Worm (Caenorhabditis elegans) whole organism, L1 larva: ENCODE data around the gene ads-1.

Source experiments
- C16A3.4 ChIP-seq: fragments of 150-350 bp; optimal IDR thresholded peaks from 2 replicates; lab custom pipeline; 2014; ENCODE audit warnings: missing biosample characterization, missing genetic modification characterization
- F16B12.6 ChIP-seq: fragments of 150-350 bp; optimal IDR thresholded peaks from 2 replicates; lab custom pipeline; 2014; ENCODE audit warnings: missing biosample characterization, missing genetic modification characterization
- alr-1 ChIP-seq: fragments of 200-800 bp; sonication (Bioruptor generic); optimal IDR thresholded peaks from 2 replicates; lab custom pipeline; 2018; ENCODE audit warnings: borderline replicate concordance, mild to moderate bottlenecking, missing genetic modification characterization, missing compliant biosample characterization
- aly-2 ChIP-seq: fragments of 150-350 bp; optimal IDR thresholded peaks from 2 replicates; lab custom pipeline; 2014; ENCODE audit warnings: missing biosample characterization, missing genetic modification characterization
- ama-1 ChIP-seq: fragments of 150-350 bp; optimal IDR thresholded peaks from 2 replicates; lab custom pipeline; 2014
- ceh-63 ChIP-seq: fragments of 200-800 bp; sonication (Bioruptor generic); optimal IDR thresholded peaks from 2 replicates; lab custom pipeline; 2018; ENCODE audit warnings: mild to moderate bottlenecking, missing genetic modification characterization, missing compliant biosample characterization
- ceh-8 ChIP-seq: fragments of 200-800 bp; sonication (Bioruptor generic); optimal IDR thresholded peaks from 2 replicates; lab custom pipeline; 2018; ENCODE audit warnings: mild to moderate bottlenecking, missing genetic modification characterization, moderate library complexity, missing compliant biosample characterization
- ceh-88 ChIP-seq: fragments of 200-800 bp; sonication (Bioruptor generic); IDR thresholded peaks from 2 replicates; pipeline ENCODE4 v1.3.6; 2022; ENCODE audit warnings: missing genetic modification characterization, missing compliant biosample characterization
- ceh-90 ChIP-seq: sonication (generic microtip); optimal IDR thresholded peaks from 2 replicates; lab custom pipeline; 2016; ENCODE audit warnings: missing genetic modification characterization, missing compliant biosample characterization
- dpl-1 ChIP-seq, 3 experiments: fragments of 150-350 bp in 2 of 3; sonication (generic microtip) in 1 of 3; optimal IDR thresholded peaks; 2 replicates each; lab custom pipeline; 2014 to 2017; ENCODE audit warnings: missing biosample characterization in 3 of 3, missing genetic modification characterization in 3 of 3, missing genetic modification reagents in 3 of 3
- efl-1 ChIP-seq, 4 experiments: fragments of 150-350 bp; optimal IDR thresholded peaks in 3 of 4; peaks in 1 of 4; 1 replicate in 1 of 4; 2 replicates in 3 of 4; lab custom pipeline; 2014; ENCODE audit warnings: missing biosample characterization in 2 of 4, missing genetic modification characterization in 2 of 4, missing genetic modification reagents in 2 of 4
- egl-27 ChIP-seq, 2 experiments: fragments of 150-350 bp in 1 of 2; sonication (generic microtip); optimal IDR thresholded peaks; 3 replicates each; lab custom pipeline; 2017 to 2018; ENCODE audit warnings: missing biosample characterization in 2 of 2, missing genetic modification characterization in 2 of 2, missing genetic modification reagents in 2 of 2
- elt-2 ChIP-seq: sonication (generic microtip); optimal IDR thresholded peaks from 2 replicates; lab custom pipeline; 2016; ENCODE audit warnings: missing genetic modification characterization, mild to moderate bottlenecking, inconsistent platforms, missing compliant biosample characterization, missing genetic modification reagents
- ets-5 ChIP-seq: fragments of 200-800 bp; sonication (Bioruptor generic); IDR thresholded peaks from 2 replicates; pipeline ENCODE4 v1.3.6; 2022; ENCODE audit warnings: missing genetic modification characterization, missing compliant biosample characterization
- fkh-4 ChIP-seq: sonication (generic microtip); optimal IDR thresholded peaks from 2 replicates; lab custom pipeline; 2016; ENCODE audit warnings: missing compliant biosample characterization, missing genetic modification characterization, borderline replicate concordance
- fkh-8 ChIP-seq: sonication (generic microtip); optimal IDR thresholded peaks from 2 replicates; lab custom pipeline; 2016; ENCODE audit warnings: mild to moderate bottlenecking, missing genetic modification characterization, missing compliant biosample characterization
- fos-1 ChIP-seq: fragments of 150-350 bp; optimal IDR thresholded peaks from 2 replicates; lab custom pipeline; 2014; ENCODE audit warnings: missing biosample characterization, missing genetic modification characterization
- hlh-17 ChIP-seq: fragments of 200-800 bp; sonication (Bioruptor generic); optimal IDR thresholded peaks from 2 replicates; lab custom pipeline; 2018; ENCODE audit warnings: missing genetic modification characterization, mild to moderate bottlenecking, missing compliant biosample characterization, moderate library complexity, borderline replicate concordance
- hlh-4 ChIP-seq: sonication (generic microtip); optimal IDR thresholded peaks from 2 replicates; lab custom pipeline; 2016; ENCODE audit warnings: mild to moderate bottlenecking, missing genetic modification characterization, missing compliant biosample characterization
- irx-1 ChIP-seq: sonication (generic microtip); optimal IDR thresholded peaks from 2 replicates; lab custom pipeline; 2016; ENCODE audit warnings: missing genetic modification characterization, missing compliant biosample characterization
- lin-13 ChIP-seq: fragments of 150-350 bp; optimal IDR thresholded peaks from 2 replicates; lab custom pipeline; 2014; ENCODE audit warnings: missing biosample characterization, missing genetic modification reagents, missing genetic modification characterization
- lin-14 ChIP-seq: fragments of 200-800 bp; sonication (Bioruptor generic); optimal IDR thresholded peaks from 2 replicates; lab custom pipeline; 2018; ENCODE audit warnings: mild to moderate bottlenecking, missing genetic modification characterization, moderate library complexity, missing compliant biosample characterization
- lin-15B ChIP-seq: fragments of 150-350 bp; sonication (generic microtip); optimal IDR thresholded peaks from 3 replicates; lab custom pipeline; 2014; ENCODE audit warnings: missing biosample characterization, missing genetic modification characterization
- lin-35 ChIP-seq, 2 experiments: fragments of 150-350 bp; optimal IDR thresholded peaks; 2 replicates each; lab custom pipeline; 2014; ENCODE audit warnings: missing biosample characterization in 2 of 2, missing genetic modification characterization in 2 of 2, missing genetic modification reagents in 2 of 2
- lin-39 ChIP-seq: fragments of 150-350 bp; optimal IDR thresholded peaks from 2 replicates; lab custom pipeline; 2014; ENCODE audit warnings: missing biosample characterization, missing genetic modification reagents, missing genetic modification characterization
- lsy-2 ChIP-seq, 2 experiments: fragments of 150-350 bp; optimal IDR thresholded peaks; 2 replicates each; lab custom pipeline; 2014; ENCODE audit warnings: missing biosample characterization in 2 of 2, missing genetic modification characterization in 2 of 2
- mab-9 ChIP-seq: fragments of 200-800 bp; sonication (Bioruptor generic); IDR thresholded peaks from 2 replicates; pipeline ENCODE4 v1.3.6; 2022; ENCODE audit warnings: missing genetic modification reagents, missing genetic modification characterization, missing compliant biosample characterization
- mep-1 ChIP-seq: fragments of 150-350 bp; optimal IDR thresholded peaks from 2 replicates; lab custom pipeline; 2014; ENCODE audit warnings: missing biosample characterization, missing genetic modification characterization
- nhr-12 ChIP-seq: sonication (generic microtip); optimal IDR thresholded peaks from 2 replicates; lab custom pipeline; 2017; ENCODE audit warnings: missing biosample characterization, missing genetic modification characterization
- nhr-19 ChIP-seq: fragments of 200-800 bp; sonication (Bioruptor generic); conservative IDR thresholded peaks from 2 replicates; pipeline ENCODE4 v1.3.6; 2022; ENCODE audit warnings: missing genetic modification characterization, missing compliant biosample characterization
- nhr-47 ChIP-seq: sonication (generic microtip); optimal IDR thresholded peaks from 2 replicates; lab custom pipeline; 2016; ENCODE audit warnings: mild to moderate bottlenecking, missing genetic modification characterization, moderate library complexity, missing compliant biosample characterization
- nhr-71 ChIP-seq: sonication (generic microtip); optimal IDR thresholded peaks from 2 replicates; lab custom pipeline; 2016; ENCODE audit warnings: mild to moderate bottlenecking, missing genetic modification characterization, moderate library complexity, missing compliant biosample characterization
- nhr-84 ChIP-seq: sonication (generic microtip); optimal IDR thresholded peaks from 2 replicates; lab custom pipeline; 2017; ENCODE audit warnings: missing biosample characterization, missing genetic modification characterization
- nhr-85 ChIP-seq: sonication (generic microtip); peaks from one replicate; lab custom pipeline; 2016; ENCODE audit warnings: missing genetic modification characterization, inconsistent platforms, missing compliant biosample characterization
- pag-3 ChIP-seq: sonication (generic microtip); optimal IDR thresholded peaks from 2 replicates; lab custom pipeline; 2017; ENCODE audit warnings: missing genetic modification characterization, mild to moderate bottlenecking, missing compliant biosample characterization, antibody characterized with exemption, borderline replicate concordance; ENCODE audit not compliant: insufficient read depth
- pqm-1 ChIP-seq: sonication (generic microtip); optimal IDR thresholded peaks from 3 replicates; lab custom pipeline; 2017; ENCODE audit warnings: missing biosample characterization, missing genetic modification characterization
- rnt-1 ChIP-seq: sonication (generic microtip); optimal IDR thresholded peaks from 2 replicates; lab custom pipeline; 2016; ENCODE audit warnings: mild to moderate bottlenecking, missing genetic modification characterization, moderate library complexity, missing compliant biosample characterization
- snu-23 ChIP-seq: sonication (generic microtip); optimal IDR thresholded peaks from 2 replicates; lab custom pipeline; 2016; ENCODE audit warnings: missing genetic modification characterization, missing compliant biosample characterization
- sptf-1 ChIP-seq: fragments of 150-350 bp; optimal IDR thresholded peaks from 2 replicates; lab custom pipeline; 2014; ENCODE audit warnings: missing biosample characterization, missing genetic modification characterization
- tlp-1 ChIP-seq: fragments of 150-350 bp; optimal IDR thresholded peaks from 2 replicates; lab custom pipeline; 2014; ENCODE audit warnings: missing biosample characterization, missing genetic modification characterization
- unc-30 ChIP-seq: sonication (generic microtip); optimal IDR thresholded peaks from 2 replicates; lab custom pipeline; 2017; ENCODE audit warnings: missing biosample characterization, missing genetic modification characterization
- unc-98 ChIP-seq: fragments of 200-800 bp; sonication (Bioruptor generic); IDR thresholded peaks from 2 replicates; pipeline ENCODE4 v1.3.6; 2022; ENCODE audit warnings: missing genetic modification characterization, missing compliant biosample characterization
- vab-15 ChIP-seq: sonication (generic microtip); optimal IDR thresholded peaks from 2 replicates; lab custom pipeline; 2017; ENCODE audit warnings: missing genotype, mild to moderate bottlenecking, missing genetic modification characterization, missing compliant biosample characterization
- xbp-1 ChIP-seq: sonication (generic microtip); optimal IDR thresholded peaks from 2 replicates; lab custom pipeline; 2016; ENCODE audit warnings: missing genetic modification characterization, missing compliant biosample characterization
- ztf-4 ChIP-seq: fragments of 150-350 bp; optimal IDR thresholded peaks from 2 replicates; lab custom pipeline; 2014; ENCODE audit warnings: missing biosample characterization, missing genetic modification characterization

ads-1 gene

DNA sequence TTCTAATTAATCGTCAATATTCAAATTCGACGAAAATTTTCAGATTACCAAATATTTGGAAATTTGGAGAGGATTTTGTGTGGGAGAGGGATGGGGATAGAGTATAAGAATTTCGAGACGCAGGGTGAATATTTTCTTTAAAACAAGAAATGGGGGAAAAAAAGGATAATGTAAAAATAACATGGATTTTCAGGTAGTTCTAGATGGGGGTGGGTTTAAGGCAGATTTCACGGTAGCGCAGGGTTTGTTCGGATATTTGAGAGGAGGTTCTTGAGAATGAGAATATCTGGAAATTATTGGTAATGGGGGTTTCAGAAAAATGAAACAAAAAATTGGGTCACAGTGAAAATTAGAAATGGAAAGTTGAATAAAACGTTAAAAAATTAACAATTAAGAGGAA is 46.0 kb upstream of the ads-1 start:
- peak; percentile 58 for TF ChIP-seq ama-1
- no peak for TF ChIP-seq nhr-19 (GFP tag; lab: Robert Waterston, UW)
- peak; percentile 22 for TF ChIP-seq ztf-4 (tag; lab: Kevin White, UChicago)
- TF ChIP-seq nhr-85 (tag; lab: Kevin White, UChicago) = peak; percentile 18
- TF ChIP-seq vab-15 (tag; lab: Kevin White, UChicago) = no peak
- TF ChIP-seq fkh-8 (tag; lab: Kevin White, UChicago) = no peak

DNA sequence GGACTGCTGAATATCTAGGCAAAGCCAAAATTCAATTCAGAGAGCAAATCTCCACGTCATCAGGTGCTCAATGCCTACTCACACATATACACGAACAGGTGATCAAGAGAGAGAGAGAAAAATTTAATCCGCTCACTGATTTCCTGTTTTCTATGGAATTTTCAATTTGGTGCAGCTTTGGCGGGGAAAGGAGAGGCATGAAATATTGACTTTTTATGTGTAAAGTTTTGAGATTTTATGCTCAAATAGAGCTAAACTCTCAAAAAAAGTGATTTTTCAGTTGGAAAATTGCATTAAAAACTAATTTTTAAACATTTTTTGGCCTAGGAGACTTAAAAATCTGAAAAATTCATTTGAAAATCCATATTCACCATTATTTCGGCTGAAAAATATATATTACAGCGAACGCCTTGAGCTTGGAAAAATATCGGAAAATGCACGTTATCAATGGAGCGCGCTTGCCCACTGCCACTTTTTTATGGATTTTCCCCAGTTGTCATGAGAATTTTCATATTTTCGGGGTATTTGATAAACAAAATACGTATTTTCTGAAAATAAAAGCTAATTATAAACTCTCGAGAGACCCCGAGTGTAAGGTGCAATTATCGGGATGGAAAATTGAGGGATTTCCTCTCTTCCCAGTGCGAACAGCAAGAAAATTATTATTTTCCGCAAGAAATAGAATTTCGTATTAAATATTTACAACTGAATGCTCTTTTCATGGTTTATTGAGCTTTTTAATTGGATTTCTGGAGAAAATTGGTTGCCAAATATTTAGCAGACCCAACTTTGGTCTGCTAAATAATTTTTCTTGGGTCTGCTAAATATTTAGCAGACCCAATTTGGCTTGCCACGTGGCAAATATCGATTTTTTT is 45.2 kb upstream of the ads-1 start:
- TF ChIP-seq C16A3.4 (tag; lab: Kevin White, UChicago) (peak; percentile 16), sptf-1 (tag; lab: Kevin White, UChicago) (no peak), xbp-1 (tag; lab: Kevin White, UChicago) (peak; percentile 8), dpl-1 (GFP tag; optimal IDR thresholded peaks at IDR 0.05; lab: Kevin White, UChicago) (peak in 1 of 3 experiments; percentile 12), alr-1 (no peak), lin-13 (GFP tag; lab: Kevin White, UChicago) (no peak), fos-1 (no peak), nhr-47 (no peak), fkh-8 (tag; lab: Kevin White, UChicago) (peak; percentile 33), ceh-63 (GFP tag; lab: Kevin White, UChicago) (no peak), lin-35 (GFP tag; optimal IDR thresholded peaks at IDR 0.05; lab: Kevin White, UChicago) (peak in 1 of 2 experiments; percentile 7), tlp-1 (tag; lab: Kevin White, UChicago) (no peak), F16B12.6 (no peak), lsy-2 (tag; optimal IDR thresholded peaks at IDR 0.05; lab: Kevin White, UChicago) (peak in 1 of 2 experiments; percentile 28), ztf-4 (tag; lab: Kevin White, UChicago) (peak; percentile 60), lin-14 (GFP tag; lab: Kevin White, UChicago) (peak; percentile 56), nhr-84 (tag; lab: Kevin White, UChicago) (no peak), pag-3 (tag; lab: Kevin White, UChicago) (no peak), hlh-4 (tag; lab: Kevin White, UChicago) (no peak), pqm-1 (tag; lab: Kevin White, UChicago) (no peak), irx-1 (tag; lab: Kevin White, UChicago) (peak; percentile 30), elt-2 (tag; lab: Kevin White, UChicago) (no peak), ceh-8 (GFP tag; lab: Kevin White, UChicago) (no peak), snu-23 (GFP tag; lab: Kevin White, UChicago) (peak; percentile 13), lin-15B (no peak), efl-1 (optimal IDR thresholded peaks at IDR 0.05; lab: Kevin White, UChicago) (peak in 1 of 2 experiments; percentile 18), efl-1 (GFP tag; optimal IDR thresholded peaks at IDR 0.05 in 1 of 2; lab: Kevin White, UChicago) (peak in 1 of 2 experiments; percentile 25), mab-9 (GFP tag; lab: Robert Waterston, UW) (no peak), nhr-71 (tag; lab: Kevin White, UChicago) (peak; percentile 5)

DNA sequence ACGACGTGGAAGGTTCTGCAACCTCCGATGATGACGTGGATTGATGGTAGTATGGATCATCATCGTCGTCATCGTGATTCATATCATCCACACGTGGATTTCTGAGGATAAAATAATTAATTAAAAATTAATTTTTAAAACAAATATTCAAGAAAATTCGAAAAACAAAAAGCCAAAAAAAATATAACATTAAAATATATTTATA is 44.7 kb upstream of the ads-1 start, which contains the start of gene Y50D7A.8:
Y50D7A.8 (minus strand) TSS at position 101 of the 205 bp plus-strand sequence.
- TF ChIP-seq fos-1 (no peak), ets-5 (GFP tag; lab: Robert Waterston, UW) (no peak), alr-1 (no peak), ceh-88 (GFP tag; lab: Robert Waterston, UW) (no peak), nhr-12 (tag; lab: Kevin White, UChicago) (no peak), egl-27 (tag; optimal IDR thresholded peaks at IDR 0.05; lab: Kevin White, UChicago) (no peak), unc-98 (no peak), nhr-19 (GFP tag; lab: Robert Waterston, UW) (no peak), aly-2 (tag; lab: Kevin White, UChicago) (no peak), irx-1 (tag; lab: Kevin White, UChicago) (no peak), lin-39 (tag; lab: Kevin White, UChicago) (no peak), unc-30 (tag; lab: Kevin White, UChicago) (no peak), ceh-63 (GFP tag; lab: Kevin White, UChicago) (no peak), lin-13 (GFP tag; lab: Kevin White, UChicago) (no peak), fkh-4 (no peak), rnt-1 (no peak), hlh-17 (GFP tag; lab: Kevin White, UChicago) (no peak), ceh-90 (tag; lab: Kevin White, UChicago) (no peak), mep-1 (tag; lab: Kevin White, UChicago) (no peak), pqm-1 (tag; lab: Kevin White, UChicago) (no peak)
